Fruit fly (Drosophila melanogaster): ENCODE measurements around the gene Sec61alpha.

Gene Sec61alpha

dm6 chr2L:6474878-6475582 lies 5.3 kb downstream of the Sec61alpha start:
- TF ChIP-seq noc (tag; optimal IDR thresholded peaks at IDR 0.05) = peak; percentile 9

DNA sequence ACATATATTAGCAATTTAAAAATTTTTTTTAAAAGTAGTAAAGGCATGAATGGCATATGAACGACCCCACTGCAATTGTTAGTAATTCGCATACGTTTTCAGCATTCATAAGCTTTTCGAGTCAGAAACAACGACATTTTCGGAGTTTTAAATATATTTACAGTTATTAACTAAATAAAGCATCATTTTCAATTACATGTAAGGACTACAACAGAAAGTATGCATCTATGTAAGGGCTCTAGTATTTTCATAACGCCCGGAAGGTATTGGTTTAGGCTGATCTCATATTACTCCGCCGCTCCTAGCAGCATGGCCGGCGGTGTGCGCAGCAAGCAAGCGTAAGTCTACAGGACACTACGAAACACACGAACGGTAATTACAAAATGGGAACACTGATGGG lies 6.1 kb downstream of the Sec61alpha start:
- no peak for TF ChIP-seq noc (tag; optimal IDR thresholded peaks at IDR 0.05)

DNA sequence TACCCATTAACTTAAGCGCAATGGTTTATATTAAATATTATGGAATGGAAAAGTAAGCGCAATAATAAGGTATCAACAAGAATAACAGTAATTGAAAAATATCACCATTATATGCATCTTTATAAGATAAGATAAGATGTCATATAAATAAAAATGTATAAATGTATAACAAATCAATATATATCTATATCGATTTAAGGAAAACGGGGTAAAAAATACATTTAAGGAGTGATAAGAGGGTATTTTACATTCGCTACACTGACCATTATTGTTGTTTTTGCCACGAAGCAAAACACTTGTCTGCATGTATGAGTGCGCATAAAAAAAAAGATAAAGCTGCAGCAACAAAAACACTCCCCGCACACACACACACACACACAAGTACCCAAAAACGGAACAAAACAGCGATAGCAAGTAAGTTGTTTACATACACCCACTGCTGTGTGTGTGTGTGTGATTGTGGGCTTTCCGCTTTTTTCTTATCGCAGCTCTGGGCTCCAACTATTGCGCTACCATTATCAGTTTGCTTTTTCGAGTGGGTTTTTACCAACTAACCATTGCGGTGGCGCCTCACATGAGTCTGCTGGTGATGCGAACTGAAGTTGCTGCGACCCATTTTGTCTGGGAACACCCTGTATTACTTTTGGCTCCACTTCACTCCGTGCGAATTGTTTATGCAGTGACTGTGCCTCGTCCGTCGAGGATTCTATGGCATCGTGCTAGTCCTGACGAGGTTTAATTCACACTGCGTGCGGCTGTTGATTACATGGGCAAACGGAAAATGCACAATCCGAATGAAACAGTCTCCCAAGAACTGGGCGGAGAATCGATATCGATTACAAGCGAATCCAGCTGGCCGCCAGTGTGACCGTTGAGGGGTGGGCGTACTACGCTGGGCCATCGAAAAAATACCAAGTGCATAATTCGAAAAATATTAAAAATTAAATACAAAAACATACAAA lies 7.0 kb downstream of the Sec61alpha start, which contains the start of gene mmy:
Gene mmy (minus strand): TSS at position 829 of the 962 bp plus-strand sequence.
- TF ChIP-seq noc (tag; optimal IDR thresholded peaks at IDR 0.05) = peak; percentile 73

- TF ChIP-seq noc (tag; optimal IDR thresholded peaks at IDR 0.05) = peak; percentile 60
Observed at dm6 chr2L:6471978-6472776, 8.2 kb downstream of the Sec61alpha start.

- no peak for TF ChIP-seq noc (tag; optimal IDR thresholded peaks at IDR 0.05)
Observed at dm6 chr2L:6470100-6470644, 10.2 kb downstream of the Sec61alpha start.

dm6 chr2L:6467509-6467908 lies 12.9 kb downstream of the Sec61alpha start, which contains the start of gene HemK1:
HemK1 (minus strand) TSS chr2L:6467698.
- TF ChIP-seq noc (tag; optimal IDR thresholded peaks at IDR 0.05) = no peak

DNA sequence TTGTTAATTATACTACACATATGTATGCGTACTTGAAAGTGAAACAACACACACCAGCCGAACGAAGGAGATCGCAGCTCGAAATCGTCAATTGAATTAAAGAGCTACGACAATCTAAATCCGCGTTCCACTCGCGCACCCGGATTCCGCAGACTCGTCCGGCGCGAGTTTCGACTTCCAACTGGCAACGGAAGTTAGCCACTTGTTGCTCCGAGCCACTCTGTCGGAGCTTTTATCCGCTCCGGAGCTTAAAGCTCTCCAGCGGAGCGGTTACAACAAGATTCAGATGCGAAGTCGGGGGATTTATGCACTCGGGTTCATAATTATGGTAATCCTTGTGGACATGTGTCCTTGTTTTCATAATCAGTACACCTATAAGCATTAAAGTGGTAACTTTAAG lies 14.9 kb downstream of the Sec61alpha start, which contains the start of gene Rchy1:
Gene Rchy1 (minus strand): TSS at position 173 of the 400 bp plus-strand sequence.
- TF ChIP-seq noc (tag; optimal IDR thresholded peaks at IDR 0.05) = no peak

DNA sequence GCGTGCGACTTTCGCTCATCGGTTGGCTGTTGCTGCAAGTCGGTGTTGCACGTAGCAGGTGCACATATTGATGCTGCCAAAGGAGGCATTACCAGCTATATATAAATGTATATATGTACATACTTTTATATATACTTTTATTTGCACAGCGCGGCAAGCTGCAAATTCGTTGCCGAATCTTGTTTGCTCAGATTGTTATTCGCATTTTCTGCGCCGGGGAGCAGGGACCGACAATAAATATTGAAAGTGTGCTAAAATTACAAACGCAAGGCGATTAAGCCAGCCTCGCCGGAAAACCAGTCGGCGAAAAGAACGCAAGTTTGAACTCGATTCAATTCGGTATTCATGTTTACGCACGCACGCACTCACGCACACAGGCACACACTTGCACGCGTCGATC lies 15.6 kb downstream of the Sec61alpha start:
- TF ChIP-seq noc (tag; optimal IDR thresholded peaks at IDR 0.05) = no peak

dm6 chr2L:6464270-6464669 lies 16.1 kb downstream of the Sec61alpha start:
- no peak for TF ChIP-seq noc (tag; optimal IDR thresholded peaks at IDR 0.05)

- no peak for TF ChIP-seq noc (tag; optimal IDR thresholded peaks at IDR 0.05)
Observed at dm6 chr2L:6463392-6463791, 17.0 kb downstream of the Sec61alpha start.

DNA sequence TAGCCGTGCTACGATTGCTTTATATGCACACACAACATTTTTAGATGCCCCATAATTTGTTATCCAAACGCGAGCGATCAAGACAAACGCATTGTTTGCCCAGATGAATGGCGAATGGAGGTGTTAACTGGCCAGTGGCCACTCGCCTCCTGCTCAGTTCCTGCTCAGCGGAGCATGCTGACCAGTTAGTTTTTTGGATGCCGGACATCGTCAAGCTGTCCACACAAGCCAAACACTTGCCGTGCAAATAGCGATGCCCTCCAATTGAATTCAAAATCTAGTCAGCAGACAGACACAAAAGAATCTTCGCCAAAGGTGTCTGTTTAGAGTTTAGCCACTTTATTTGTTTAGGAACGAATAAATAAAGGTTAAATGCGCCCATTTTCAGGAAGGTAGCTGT lies 18.1 kb downstream of the Sec61alpha start:
- no peak for TF ChIP-seq noc (tag; optimal IDR thresholded peaks at IDR 0.05)

- peak; percentile 38 for TF ChIP-seq noc (tag; optimal IDR thresholded peaks at IDR 0.05)
Observed at dm6 chr2L:6461497-6461896, 18.9 kb downstream of the Sec61alpha start.

- TF ChIP-seq noc (tag; optimal IDR thresholded peaks at IDR 0.05) = no peak
Observed at dm6 chr2L:6457583-6457982, 22.8 kb downstream of the Sec61alpha start.

DNA sequence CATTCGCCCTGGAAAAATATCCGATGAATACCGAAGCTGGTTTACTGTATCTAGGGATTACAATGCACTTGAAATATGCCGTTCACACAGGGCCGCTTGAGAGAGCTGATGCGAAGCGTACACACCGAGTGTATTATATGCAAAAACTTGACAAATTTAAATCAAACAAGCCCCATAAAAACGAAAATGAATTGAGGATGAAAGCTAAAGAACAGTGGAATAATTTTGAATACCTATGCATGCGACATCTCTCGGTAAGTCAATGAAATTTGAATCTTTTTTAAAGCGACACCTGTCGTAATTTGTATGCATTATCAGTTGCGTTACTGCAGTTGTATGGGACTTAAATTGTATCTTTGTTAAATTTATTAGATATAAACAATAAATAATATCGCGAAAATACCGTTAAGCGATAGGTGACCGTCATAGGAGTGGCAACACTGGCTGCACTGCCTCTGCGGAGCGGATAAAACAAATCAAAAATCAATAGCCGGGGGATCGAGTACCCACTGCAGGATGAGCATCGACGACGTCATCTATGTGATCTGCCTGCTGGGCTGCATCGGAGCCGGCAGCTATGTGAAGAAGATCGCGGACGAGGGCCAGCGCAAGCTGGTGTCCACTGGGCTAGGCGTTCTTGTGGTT lies 24.3 kb downstream of the Sec61alpha start, which contains the start of gene frj:
Gene frj (plus strand): TSS at position 98 of the 645 bp plus-strand sequence.
- TF ChIP-seq noc (tag; optimal IDR thresholded peaks at IDR 0.05) = no peak
